Worm (Caenorhabditis elegans) whole organism, late embryonic: ENCODE results near the gene ndua-1.

ENCODE experiments used
- C08G9.2 ChIP-seq: sonication (generic microtip); optimal IDR thresholded peaks from 2 replicates; lab custom pipeline; 2016; ENCODE audit warnings: mild to moderate bottlenecking, missing genetic modification characterization, moderate library complexity, missing compliant biosample characterization
- C38D4.7 ChIP-seq: fragments of 200-800 bp; sonication (Bioruptor generic); optimal IDR thresholded peaks from 2 replicates; lab custom pipeline; 2018; ENCODE audit warnings: mild to moderate bottlenecking, missing genetic modification characterization, moderate library complexity, missing compliant biosample characterization
- K02D7.2 ChIP-seq: sonication (generic microtip); optimal IDR thresholded peaks from 2 replicates; lab custom pipeline; 2017; ENCODE audit warnings: mild to moderate bottlenecking, missing genetic modification characterization, missing compliant biosample characterization
- K09A11.1 ChIP-seq: sonication (generic microtip); optimal IDR thresholded peaks from 2 replicates; lab custom pipeline; 2017; ENCODE audit warnings: antibody characterized with exemption, mild to moderate bottlenecking, missing genetic modification characterization, missing compliant biosample characterization; ENCODE audit not compliant: insufficient read depth
- Y22D7AL.16 ChIP-seq: sonication (generic microtip); optimal IDR thresholded peaks from 2 replicates; lab custom pipeline; 2016; ENCODE audit warnings: missing genetic modification characterization, missing compliant biosample characterization
- ceh-19 ChIP-seq: fragments of 200-800 bp; sonication (Bioruptor generic); optimal IDR thresholded peaks from 2 replicates; lab custom pipeline; 2018; ENCODE audit warnings: mild to moderate bottlenecking, missing genetic modification characterization, missing compliant biosample characterization
- ceh-2 ChIP-seq: sonication (generic microtip); optimal IDR thresholded peaks from 2 replicates; lab custom pipeline; 2016; ENCODE audit warnings: missing genotype, missing genetic modification characterization, missing compliant biosample characterization
- ceh-31 ChIP-seq: sonication (generic microtip); optimal IDR thresholded peaks from 2 replicates; lab custom pipeline; 2016; ENCODE audit warnings: missing genetic modification characterization, missing compliant biosample characterization
- ceh-34 ChIP-seq: sonication (generic microtip); optimal IDR thresholded peaks from 2 replicates; lab custom pipeline; 2016; ENCODE audit warnings: mild to moderate bottlenecking, missing genetic modification characterization, missing compliant biosample characterization
- ceh-6 ChIP-seq: fragments of 200-800 bp; sonication (Bioruptor generic); optimal IDR thresholded peaks from 2 replicates; lab custom pipeline; 2018; ENCODE audit warnings: mild to moderate bottlenecking, missing genetic modification characterization, missing compliant biosample characterization
- dve-1 ChIP-seq: sonication (generic microtip); optimal IDR thresholded peaks from 2 replicates; lab custom pipeline; 2017; ENCODE audit warnings: antibody characterized with exemption, mild to moderate bottlenecking, missing genetic modification characterization, missing compliant biosample characterization
- elt-2 ChIP-seq: sonication (generic microtip); optimal IDR thresholded peaks from 2 replicates; lab custom pipeline; 2016; ENCODE audit warnings: missing genetic modification reagents, missing genetic modification characterization, missing compliant biosample characterization
- ets-4 ChIP-seq: sonication (generic microtip); optimal IDR thresholded peaks from 2 replicates; lab custom pipeline; 2016; ENCODE audit warnings: missing genetic modification characterization, missing compliant biosample characterization
- fax-1 ChIP-seq: sonication (generic microtip); optimal IDR thresholded peaks from 2 replicates; lab custom pipeline; 2016; ENCODE audit warnings: missing genotype, missing genetic modification characterization, missing compliant biosample characterization
- fkh-6 ChIP-seq: sonication (generic microtip); optimal IDR thresholded peaks from 2 replicates; lab custom pipeline; 2016; ENCODE audit warnings: missing genetic modification characterization, missing compliant biosample characterization
- hlh-13 ChIP-seq: fragments of 200-800 bp; sonication (Bioruptor generic); optimal IDR thresholded peaks from 2 replicates; lab custom pipeline; 2018; ENCODE audit warnings: mild to moderate bottlenecking, missing genetic modification characterization, missing compliant biosample characterization
- hlh-15 ChIP-seq: sonication (generic microtip); optimal IDR thresholded peaks from 2 replicates; lab custom pipeline; 2016; ENCODE audit warnings: missing genetic modification characterization, missing compliant biosample characterization
- hlh-6 ChIP-seq: sonication (generic microtip); optimal IDR thresholded peaks from 2 replicates; lab custom pipeline; 2016; ENCODE audit warnings: missing genotype, missing genetic modification characterization, missing compliant biosample characterization
- lim-6 ChIP-seq: sonication (generic microtip); optimal IDR thresholded peaks from 2 replicates; lab custom pipeline; 2016; ENCODE audit warnings: missing genetic modification characterization, missing compliant biosample characterization
- madf-2 ChIP-seq: sonication (generic microtip); optimal IDR thresholded peaks from 2 replicates; lab custom pipeline; 2017; ENCODE audit warnings: missing genetic modification characterization, missing compliant biosample characterization
- mec-3 ChIP-seq: sonication (generic microtip); optimal IDR thresholded peaks from 2 replicates; lab custom pipeline; 2016; ENCODE audit warnings: borderline replicate concordance, missing genetic modification characterization, missing compliant biosample characterization
- nhr-232 ChIP-seq: sonication (generic microtip); optimal IDR thresholded peaks from 2 replicates; lab custom pipeline; 2016; ENCODE audit warnings: missing genetic modification characterization, missing compliant biosample characterization
- odd-2 ChIP-seq: sonication (generic microtip); optimal IDR thresholded peaks from 2 replicates; lab custom pipeline; 2017; ENCODE audit warnings: antibody characterized with exemption, mild to moderate bottlenecking, missing genetic modification characterization, missing compliant biosample characterization
- pag-3 ChIP-seq: sonication (generic microtip); optimal IDR thresholded peaks from 2 replicates; lab custom pipeline; 2016; ENCODE audit warnings: missing compliant biosample characterization, missing genetic modification characterization, borderline replicate concordance
- pax-1 ChIP-seq: fragments of 150-350 bp; optimal IDR thresholded peaks from 2 replicates; lab custom pipeline; 2014; ENCODE audit warnings: missing biosample characterization, missing genetic modification characterization
- pha-2 ChIP-seq: sonication (generic microtip); optimal IDR thresholded peaks from 2 replicates; lab custom pipeline; 2017; ENCODE audit warnings: mild to moderate bottlenecking, missing genetic modification characterization, missing compliant biosample characterization
- pros-1 ChIP-seq: fragments of 150-350 bp; optimal IDR thresholded peaks from 2 replicates; lab custom pipeline; 2014; ENCODE audit warnings: missing biosample characterization, missing genetic modification reagents, missing genetic modification characterization
- ref-2 ChIP-seq: sonication (generic microtip); optimal IDR thresholded peaks from 2 replicates; lab custom pipeline; 2016; ENCODE audit warnings: missing genetic modification characterization, missing compliant biosample characterization
- rnt-1 ChIP-seq: sonication (generic microtip); optimal IDR thresholded peaks from 2 replicates; lab custom pipeline; 2016; ENCODE audit warnings: missing genetic modification characterization, missing compliant biosample characterization
- sdc-2 ChIP-seq: sonication (generic microtip); optimal IDR thresholded peaks from 2 replicates; lab custom pipeline; 2016; ENCODE audit warnings: missing genotype, missing genetic modification characterization, missing compliant biosample characterization
- sox-4 ChIP-seq: sonication (generic microtip); optimal IDR thresholded peaks from 2 replicates; lab custom pipeline; 2017; ENCODE audit warnings: mild to moderate bottlenecking, missing genetic modification characterization, inconsistent platforms, missing compliant biosample characterization
- syd-9 ChIP-seq: sonication (generic microtip); optimal IDR thresholded peaks from 2 replicates; lab custom pipeline; 2016; ENCODE audit warnings: mild to moderate bottlenecking, missing genetic modification characterization, moderate library complexity, missing compliant biosample characterization
- tbx-2 ChIP-seq: sonication (generic microtip); optimal IDR thresholded peaks from 2 replicates; lab custom pipeline; 2016; ENCODE audit warnings: missing genetic modification characterization, missing compliant biosample characterization
- tbx-7 ChIP-seq: sonication (generic microtip); optimal IDR thresholded peaks from 2 replicates; lab custom pipeline; 2016; ENCODE audit warnings: missing genotype, missing genetic modification characterization, missing compliant biosample characterization
- ttx-3 ChIP-seq: sonication (generic microtip); optimal IDR thresholded peaks from 2 replicates; lab custom pipeline; 2016; ENCODE audit warnings: missing genetic modification reagents, missing genetic modification characterization, missing compliant biosample characterization
- unc-42 ChIP-seq: sonication (generic microtip); optimal IDR thresholded peaks from 2 replicates; lab custom pipeline; 2016; ENCODE audit warnings: missing genotype, missing genetic modification characterization, missing compliant biosample characterization
- unc-55 ChIP-seq: sonication (generic microtip); optimal IDR thresholded peaks from 2 replicates; lab custom pipeline; 2017; ENCODE audit warnings: missing biosample characterization, missing genetic modification reagents, missing genetic modification characterization
- zip-5 ChIP-seq: sonication (generic microtip); optimal IDR thresholded peaks from 2 replicates; lab custom pipeline; 2016; ENCODE audit warnings: missing genetic modification characterization, missing compliant biosample characterization
- ztf-16 ChIP-seq: sonication (generic microtip); optimal IDR thresholded peaks from 2 replicates; lab custom pipeline; 2017; ENCODE audit warnings: missing genetic modification characterization, missing compliant biosample characterization

ndua-1 gene

DNA sequence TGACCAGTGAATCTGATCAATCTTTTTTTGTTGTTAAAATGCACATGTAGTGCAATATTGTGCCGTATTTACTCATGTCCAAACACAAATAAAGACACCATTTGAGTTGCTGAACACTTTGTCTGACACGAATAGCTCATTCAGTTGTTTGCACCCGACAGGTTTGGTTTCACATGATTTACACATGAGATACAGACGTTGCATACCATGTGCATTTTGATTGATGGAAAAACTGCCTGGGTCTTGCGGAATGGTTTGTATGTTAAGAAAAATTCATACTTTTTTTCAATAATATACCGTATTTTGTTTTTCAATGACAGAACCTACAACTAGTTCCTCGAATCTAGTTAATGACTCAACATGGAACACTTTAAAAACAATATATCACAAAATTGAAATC lies 19.5 kb upstream of the ndua-1 start:
- TF ChIP-seq hlh-6 (tag; lab: Kevin White, UChicago), result no peak
- no peak for TF ChIP-seq elt-2 (tag; lab: Kevin White, UChicago)
- no peak for TF ChIP-seq sdc-2 (tag; lab: Kevin White, UChicago)
- TF ChIP-seq ttx-3 (tag; lab: Kevin White, UChicago), result no peak
- no peak for TF ChIP-seq dve-1 (tag; lab: Kevin White, UChicago)
- TF ChIP-seq ets-4 (tag; lab: Kevin White, UChicago), result no peak
- TF ChIP-seq pha-2 (tag; lab: Kevin White, UChicago), result no peak
- no peak for TF ChIP-seq pax-1 (tag; lab: Kevin White, UChicago)
- TF ChIP-seq nhr-232 (tag; lab: Kevin White, UChicago), result no peak
- no peak for TF ChIP-seq fax-1 (tag; lab: Kevin White, UChicago)
- no peak for TF ChIP-seq zip-5
- no peak for TF ChIP-seq ceh-31 (tag; lab: Kevin White, UChicago)
- TF ChIP-seq odd-2 (tag; lab: Kevin White, UChicago), result no peak
- no peak for TF ChIP-seq syd-9
- no peak for TF ChIP-seq ztf-16 (tag; lab: Kevin White, UChicago)
- no peak for TF ChIP-seq C08G9.2 (tag; lab: Kevin White, UChicago)

DNA sequence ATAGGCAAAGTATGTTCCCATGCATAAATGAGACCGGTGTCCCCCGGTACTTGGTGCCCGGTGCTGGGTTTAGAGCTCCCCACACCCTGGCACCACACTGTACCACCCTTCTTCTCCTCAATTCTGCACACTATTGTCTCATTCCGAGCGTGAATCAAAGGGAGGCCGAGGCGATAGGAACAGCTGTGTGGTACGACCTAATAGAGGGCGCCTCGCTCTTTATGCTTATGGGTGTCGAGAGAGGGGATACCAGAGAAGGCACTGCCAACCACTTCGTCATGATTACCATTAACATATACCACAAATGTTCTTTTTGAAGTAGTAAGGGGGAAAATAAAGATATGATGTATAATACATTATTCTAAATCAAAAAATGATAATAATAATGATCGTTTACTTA lies 18.9 kb upstream of the ndua-1 start:
- TF ChIP-seq tbx-2 (tag; lab: Kevin White, UChicago) (no peak), lim-6 (tag; lab: Kevin White, UChicago) (no peak), ceh-6 (GFP tag; lab: Kevin White, UChicago) (no peak), rnt-1 (no peak), ref-2 (no peak), hlh-13 (GFP tag; lab: Kevin White, UChicago) (no peak), hlh-15 (tag; lab: Kevin White, UChicago) (no peak), tbx-7 (tag; lab: Kevin White, UChicago) (no peak), hlh-6 (tag; lab: Kevin White, UChicago) (no peak), sox-4 (tag; lab: Kevin White, UChicago) (no peak), ceh-19 (GFP tag; lab: Kevin White, UChicago) (no peak), ceh-2 (tag; lab: Kevin White, UChicago) (no peak), mec-3 (no peak), madf-2 (tag; lab: Kevin White, UChicago) (no peak), zip-5 (no peak)
- TF ChIP-seq, all 69 proteins: peak for 0

DNA sequence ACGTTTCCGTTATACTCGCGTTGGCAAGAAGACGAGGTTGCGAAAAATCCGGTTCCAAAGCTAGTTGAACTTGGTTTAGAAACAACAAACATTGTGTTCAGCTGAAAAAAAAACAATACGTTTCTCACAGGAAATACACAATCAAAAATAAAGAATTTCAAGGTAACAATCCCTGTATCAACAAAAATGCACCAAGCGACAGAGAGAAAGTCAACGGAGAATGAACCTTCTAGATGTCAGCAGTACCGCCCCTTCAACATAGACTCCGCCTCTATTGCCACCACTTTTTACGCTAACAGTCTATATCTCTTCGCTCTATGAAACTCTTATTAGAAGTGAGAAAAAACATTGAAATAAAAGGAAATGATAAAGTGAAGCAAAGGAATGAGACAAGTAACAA lies 16.6 kb upstream of the ndua-1 start, which contains the start of gene F31D4.8:
F31D4.8 (minus strand) TSS at position 101 of the 400 bp plus-strand sequence.
- TF ChIP-seq pag-3 (no peak), pros-1 (tag; lab: Kevin White, UChicago) (no peak), K09A11.1 (tag; lab: Kevin White, UChicago) (no peak), K02D7.2 (tag; lab: Kevin White, UChicago) (no peak), unc-42 (tag; lab: Kevin White, UChicago) (no peak), Y22D7AL.16 (tag; lab: Kevin White, UChicago) (no peak), fkh-6 (tag; lab: Kevin White, UChicago) (no peak), ceh-31 (tag; lab: Kevin White, UChicago) (no peak), lim-6 (tag; lab: Kevin White, UChicago) (no peak), ceh-6 (GFP tag; lab: Kevin White, UChicago) (no peak), ceh-34 (tag; lab: Kevin White, UChicago) (no peak), C38D4.7 (GFP tag; lab: Kevin White, UChicago) (no peak), pax-1 (tag; lab: Kevin White, UChicago) (no peak), unc-55 (no peak), mec-3 (no peak)
